Fruit fly (Drosophila melanogaster): ENCODE measurements around the gene eIF4E1.

dm6 chr3L:9432810-9433587 is 30.7 kb upstream of the eIF4E1 start:
- TF ChIP-seq Jra (GFP tag; optimal IDR thresholded peaks at IDR 0.05) (no peak), h (GFP tag; optimal IDR thresholded peaks at IDR 0.05) (no peak), Dfd (GFP tag; optimal IDR thresholded peaks at IDR 0.05) (no peak), usp (GFP tag; optimal IDR thresholded peaks at IDR 0.05) (no peak), br (GFP tag; optimal IDR thresholded peaks at IDR 0.05) (no peak), psq (GFP tag; optimal IDR thresholded peaks at IDR 0.05) (no peak), OdsH (GFP tag; optimal IDR thresholded peaks at IDR 0.05) (no peak), GATAd (GFP tag; optimal IDR thresholded peaks at IDR 0.05) (no peak), Vsx2 (GFP tag; optimal IDR thresholded peaks at IDR 0.05; ENCODE audit: partially characterized antibody) (no peak)
